Fruit fly (Drosophila melanogaster) whole organism: Measurements from ENCODE around the gene CG32369.

Experiments
- CG8478 ChIP-seq: fragments of >200 bp; optimal IDR thresholded peaks from 2 replicates; lab custom pipeline; 2018; ENCODE audit warnings: inconsistent platforms
- Dll ChIP-seq: fragments of >200 bp; optimal IDR thresholded peaks from 2 replicates; lab custom pipeline; 2017
- EcR ChIP-seq, 2 experiments: fragments of >200 bp; optimal IDR thresholded peaks; 2 replicates each; lab custom pipeline; 2017; ENCODE audit warnings: missing biosample characterization in 2 of 2, missing genetic modification characterization in 2 of 2, missing genetic modification reagents in 2 of 2
- pan ChIP-seq: fragments of >200 bp; optimal IDR thresholded peaks from 2 replicates; lab custom pipeline; 2017
- psq ChIP-seq: fragments of >200 bp; optimal IDR thresholded peaks from 2 replicates; lab custom pipeline; 2017
- usp ChIP-seq: fragments of >200 bp; optimal IDR thresholded peaks from 2 replicates; lab custom pipeline; 2017; ENCODE audit warnings: missing biosample characterization, missing genetic modification characterization, mixed read lengths

DNA sequence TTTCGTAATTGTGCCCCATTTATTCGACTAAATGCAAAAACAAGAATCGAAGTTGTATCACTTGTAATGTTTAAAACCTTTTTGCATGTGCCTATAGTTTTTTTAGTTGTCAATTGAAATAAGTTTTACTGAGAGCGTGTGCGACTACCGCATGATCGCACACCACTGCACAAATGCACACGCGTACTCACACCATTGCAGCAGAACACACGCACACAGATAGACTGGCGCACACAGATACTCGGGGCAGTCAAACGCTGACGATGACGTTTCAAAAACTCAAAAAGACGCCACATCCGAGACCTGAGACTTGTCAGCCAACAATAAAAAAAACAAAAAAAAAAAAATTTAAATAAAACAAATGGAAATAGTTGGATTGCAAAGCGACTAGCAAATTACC lies 36.1 kb downstream of the CG32369 start:
- no peak for TF ChIP-seq Dll (lab: Kevin White, UChicago)
- no peak for TF ChIP-seq psq (lab: Kevin White, UChicago)
- TF ChIP-seq CG8478 (lab: Kevin White, UChicago): no peak
- TF ChIP-seq EcR (GFP tag; optimal IDR thresholded peaks at IDR 0.05; lab: Kevin White, UChicago): no peak
- no peak for TF ChIP-seq pan (lab: Kevin White, UChicago)
- TF ChIP-seq usp: no peak
